Fruit fly (Drosophila melanogaster) S2 (cell line): Measurements from ENCODE around the gene gnu.

Experiments used
- CG8478 ChIP-seq: fragments of >200 bp; optimal IDR thresholded peaks from 2 replicates; lab custom pipeline; 2018
- CTCF ChIP-seq, 2 experiments: fragments of >200 bp; optimal IDR thresholded peaks; 2 replicates each; lab custom pipeline; 2018

DNA sequence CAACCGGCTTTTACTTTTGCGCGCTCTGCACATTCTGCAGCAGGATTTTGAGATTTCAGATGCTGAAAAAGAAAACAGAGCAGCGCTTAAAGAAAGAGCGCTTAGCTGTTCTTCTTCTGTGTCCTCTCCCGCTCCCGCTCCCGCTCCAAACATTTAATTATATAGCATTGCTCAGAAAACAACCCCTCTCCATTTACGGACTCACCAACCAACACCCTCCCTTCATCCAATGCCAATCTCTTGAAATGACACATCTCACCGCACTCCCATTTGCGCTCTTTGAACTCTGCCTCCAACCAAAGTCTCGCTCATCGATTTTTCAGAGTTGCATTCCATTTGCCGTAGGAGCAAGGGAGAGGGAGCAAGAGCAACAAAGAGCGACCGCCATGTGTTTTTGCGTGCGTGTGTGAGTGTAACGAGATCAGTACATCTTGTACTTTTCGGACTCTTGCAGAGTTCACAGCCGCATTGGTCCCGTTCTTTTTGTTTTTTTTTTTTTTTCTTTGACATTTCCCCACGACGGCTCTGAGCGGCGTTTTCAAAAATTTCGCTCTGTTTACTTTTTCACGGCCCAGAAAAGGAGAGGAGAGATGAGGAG is 48.0 kb downstream of the gnu start:
- TF ChIP-seq CG8478 (lab: Kevin White, UChicago) (no peak), CTCF (optimal IDR thresholded peaks at IDR 0.05; lab: Kevin White, UChicago) (no peak)
